Fruit fly (Drosophila melanogaster): ENCODE results near the gene PIG-Wa.

Gene PIG-Wa

dm6 chr2L:2373818-2374746 is 8.9 kb upstream of the PIG-Wa start, which contains the start of the genes CG3609 and CG15390 (continued):
- TF ChIP-seq ssp (GFP tag; IDR thresholded peaks at IDR 0.05) = no peak
- TF ChIP-seq org-1 (GFP tag; optimal IDR thresholded peaks at IDR 0.05) = peak; percentile 59
- no peak for TF ChIP-seq Dip2 (GFP tag; IDR thresholded peaks at IDR 0.05)
- no peak for TF ChIP-seq fd102C (GFP tag; optimal IDR thresholded peaks at IDR 0.05)
- TF ChIP-seq dmrt99B (tag; optimal IDR thresholded peaks at IDR 0.05) = peak; percentile 63
- TF ChIP-seq Vsx1 (GFP tag; optimal IDR thresholded peaks at IDR 0.05) = no peak
- peak; percentile 76 for TF ChIP-seq CG4707 (GFP tag; optimal IDR thresholded peaks at IDR 0.05)
- peak; percentile 45 for TF ChIP-seq CG7928 (GFP tag; optimal IDR thresholded peaks at IDR 0.05)
- no peak for TF ChIP-seq croc (GFP tag; conservative IDR thresholded peaks at IDR 0.05)
- peak; percentile 90 for TF ChIP-seq maf-S (GFP tag; optimal IDR thresholded peaks at IDR 0.05)
- peak; percentile 72 for TF ChIP-seq CG8765 (GFP tag; IDR thresholded peaks at IDR 0.05)
- TF ChIP-seq Ptx1 (GFP tag; IDR thresholded peaks at IDR 0.05) = peak; percentile 71
- peak; percentile 80 for TF ChIP-seq pzg (GFP tag; optimal IDR thresholded peaks at IDR 0.05)
- TF ChIP-seq CG2202 (tag; optimal IDR thresholded peaks at IDR 0.05) = peak; percentile 28
- TF ChIP-seq CkIIα-i1 (GFP tag; IDR thresholded peaks at IDR 0.05) = 0 out of 2 replicates have a peak, but pooled peaks have one; percentile 5
- no peak for TF ChIP-seq fd64A (GFP tag; optimal IDR thresholded peaks at IDR 0.05)
- TF ChIP-seq CG17829 (tag; optimal IDR thresholded peaks at IDR 0.05) = peak; percentile 49
- 0 out of 4 replicates have a peak, but pooled peaks have one; percentile 54 for TF ChIP-seq chinmo (GFP tag; IDR thresholded peaks at IDR 0.05; ENCODE audit: partially characterized antibody)
- peak; percentile 74 for TF ChIP-seq Awh (GFP tag; IDR thresholded peaks at IDR 0.05)
- TF ChIP-seq GATAe (GFP tag; conservative IDR thresholded peaks at IDR 0.05) = no peak; the same call in 1 of the 2 replicates
- TF ChIP-seq CG16779 (GFP tag; IDR thresholded peaks at IDR 0.05) = peak; percentile 92
- TF ChIP-seq CG6813 (GFP tag; optimal IDR thresholded peaks at IDR 0.05) = peak; percentile 33
- TF ChIP-seq fu2 (GFP tag; optimal IDR thresholded peaks at IDR 0.05) = peak; percentile 83
- TF ChIP-seq slp2 (GFP tag; optimal IDR thresholded peaks at IDR 0.05) = peak; percentile 69
- peak; percentile 25; the same call in 1 of the 3 replicates for TF ChIP-seq Opbp (GFP tag; IDR thresholded peaks at IDR 0.05; ENCODE audit: partially characterized antibody)
- TF ChIP-seq CG6765 (GFP tag; optimal IDR thresholded peaks at IDR 0.05) = no peak
- peak; percentile 99 for TF ChIP-seq az2 (GFP tag; optimal IDR thresholded peaks at IDR 0.05)
- TF ChIP-seq Rx (GFP tag; IDR thresholded peaks at IDR 0.05) = peak; percentile 71
- TF ChIP-seq odd (GFP tag; optimal IDR thresholded peaks at IDR 0.05) = peak; percentile 3
- peak in 1 of 3 experiments; percentile 49 for TF ChIP-seq Stat92E (GFP tag; optimal IDR thresholded peaks at IDR 0.05)
- peak; percentile 69 for TF ChIP-seq CG31365 (tag; optimal IDR thresholded peaks at IDR 0.05)
- TF ChIP-seq tin (GFP tag; optimal IDR thresholded peaks at IDR 0.05) = peak; percentile 82
- peak; percentile 45 for TF ChIP-seq ewg (GFP tag; optimal IDR thresholded peaks at IDR 0.05)
- no peak for TF ChIP-seq pan (optimal IDR thresholded peaks at IDR 0.05)
- TF ChIP-seq pan (GFP tag; optimal IDR thresholded peaks at IDR 0.05 in 1 of 2, IDR thresholded peaks at IDR 0.05 in 1 of 2) = peak in 1 of 2 experiments; percentile 75
- peak; percentile 14 for TF ChIP-seq CG30431 (GFP tag; optimal IDR thresholded peaks at IDR 0.05)
- peak; percentile 45; the same call in 1 of the 3 replicates for TF ChIP-seq ase (GFP tag; IDR thresholded peaks at IDR 0.05)
- no peak for TF ChIP-seq sna (GFP tag; IDR thresholded peaks at IDR 0.05; ENCODE audit: partially characterized antibody)
- peak; percentile 80 for TF ChIP-seq CG15514 (GFP tag; optimal IDR thresholded peaks at IDR 0.05)
- TF ChIP-seq Lpt (GFP tag; optimal IDR thresholded peaks at IDR 0.05) = no peak
- peak; percentile 37 for TF ChIP-seq Deaf1 (tag; optimal IDR thresholded peaks at IDR 0.05)
- peak; percentile 81 for TF ChIP-seq Dip3 (GFP tag; optimal IDR thresholded peaks at IDR 0.05)
- peak; percentile 52 for TF ChIP-seq cg (GFP tag; optimal IDR thresholded peaks at IDR 0.05)
- no peak for TF ChIP-seq pita (GFP tag; optimal IDR thresholded peaks at IDR 0.05)
- peak; percentile 72 for TF ChIP-seq Fer1 (GFP tag; optimal IDR thresholded peaks at IDR 0.05)
- TF ChIP-seq emc (GFP tag; optimal IDR thresholded peaks at IDR 0.05) = peak; percentile 78
- TF ChIP-seq Xrp1 (GFP tag; IDR thresholded peaks at IDR 0.05) = peak; percentile 82
- TF ChIP-seq mam (GFP tag; optimal IDR thresholded peaks at IDR 0.05) = peak; percentile 89
